Fruit fly (Drosophila melanogaster) whole organism, embryonic: ENCODE results near the gene CG17097.

Source experiments
- Abd-B ChIP-seq: fragments of 200-800 bp; sonication (Bioruptor generic); optimal IDR thresholded peaks from 2 replicates; lab custom pipeline; 2018; ENCODE audit warnings: missing biosample characterization, mild to moderate bottlenecking, missing genetic modification characterization, moderate library complexity
- Aef1 ChIP-seq: fragments of 200-800 bp; sonication (Bioruptor generic); IDR thresholded peaks from 3 replicates; pipeline ENCODE4 v1.3.6; 2022; ENCODE audit warnings: missing biosample characterization, missing genetic modification characterization
- Blimp-1 ChIP-seq: fragments of 200-800 bp; sonication (Bioruptor generic); optimal IDR thresholded peaks from 3 replicates; lab custom pipeline; 2018; ENCODE audit warnings: missing biosample characterization, missing genetic modification characterization, mild to moderate bottlenecking, moderate library complexity, missing genetic modification reagents
- CG10267 ChIP-seq: fragments of 200-800 bp; sonication (Bioruptor generic); optimal IDR thresholded peaks from 2 replicates; lab custom pipeline; 2018; ENCODE audit warnings: missing biosample characterization, mild to moderate bottlenecking, missing genetic modification characterization, moderate library complexity
- CG12659 ChIP-seq: fragments of 200-800 bp; sonication (Bioruptor generic); optimal IDR thresholded peaks from 3 replicates; lab custom pipeline; 2017; ENCODE audit warnings: mild to moderate bottlenecking, missing biosample characterization, missing genetic modification reagents, missing genetic modification characterization
- CG14014 ChIP-seq: fragments of 200-800 bp; sonication (Bioruptor generic); IDR thresholded peaks from 2 replicates; pipeline ENCODE4 v1.3.6; 2022; ENCODE audit warnings: missing biosample characterization, missing genetic modification characterization
- CG15514 ChIP-seq: fragments of 200-800 bp; sonication (Bioruptor generic); optimal IDR thresholded peaks from 3 replicates; lab custom pipeline; 2017; ENCODE audit warnings: missing biosample characterization, missing genetic modification characterization, mild to moderate bottlenecking, moderate library complexity, missing genetic modification reagents
- CG2120 ChIP-seq: fragments of 200-800 bp; sonication (Bioruptor generic); optimal IDR thresholded peaks from 3 replicates; lab custom pipeline; 2016; ENCODE audit warnings: missing biosample characterization, missing genetic modification characterization
- CG2202 ChIP-seq: fragments of 200-800 bp; sonication (Bioruptor generic); optimal IDR thresholded peaks from 2 replicates; lab custom pipeline; 2018; ENCODE audit warnings: missing biosample characterization, mild to moderate bottlenecking, missing genetic modification characterization
- CG32767 ChIP-seq: fragments of 200-800 bp; sonication (Bioruptor generic); IDR thresholded peaks from 2 replicates; pipeline ENCODE4 v1.3.6; 2022; ENCODE audit warnings: missing biosample characterization, missing genetic modification characterization
- CG3281 ChIP-seq: fragments of 200-800 bp; sonication (Bioruptor generic); optimal IDR thresholded peaks from 3 replicates; lab custom pipeline; 2017; ENCODE audit warnings: missing biosample characterization, mild to moderate bottlenecking, missing genetic modification characterization
- CG33557 ChIP-seq: fragments of 200-800 bp; sonication (Bioruptor generic); optimal IDR thresholded peaks from 2 replicates; lab custom pipeline; 2019; ENCODE audit warnings: missing biosample characterization, mild to moderate bottlenecking, missing genetic modification characterization, moderate library complexity
- CG3407 ChIP-seq: fragments of 200-800 bp; sonication (Bioruptor generic); optimal IDR thresholded peaks from 2 replicates; lab custom pipeline; 2018; ENCODE audit warnings: missing biosample characterization, mild to moderate bottlenecking, missing genetic modification characterization
- CG34422 ChIP-seq: fragments of 200-800 bp; sonication (Bioruptor generic); IDR thresholded peaks from 3 replicates; pipeline ENCODE4 v1.3.6; 2022; ENCODE audit warnings: missing biosample characterization, missing genetic modification characterization
- CG43689 ChIP-seq: fragments of 200-800 bp; sonication (Bioruptor generic); IDR thresholded peaks from 2 replicates; pipeline ENCODE4 v1.3.6; 2022; ENCODE audit warnings: missing biosample characterization, missing genetic modification characterization
- CG4404 ChIP-seq: fragments of 200-800 bp; sonication (Bioruptor generic); IDR thresholded peaks from 2 replicates; pipeline ENCODE4 v1.3.6; 2022; ENCODE audit warnings: missing biosample characterization, missing genetic modification characterization
- CG4707 ChIP-seq: fragments of 200-800 bp; sonication (Bioruptor generic); optimal IDR thresholded peaks from 2 replicates; lab custom pipeline; 2018; ENCODE audit warnings: missing biosample characterization, mild to moderate bottlenecking, missing genetic modification characterization, moderate library complexity
- CG6654 ChIP-seq: fragments of 200-800 bp; sonication (Bioruptor generic); optimal IDR thresholded peaks from 2 replicates; lab custom pipeline; 2017; ENCODE audit warnings: missing biosample characterization, mild to moderate bottlenecking, missing genetic modification characterization
- CG7271 ChIP-seq: fragments of 200-800 bp; sonication (Bioruptor generic); optimal IDR thresholded peaks from 2 replicates; lab custom pipeline; 2018; ENCODE audit warnings: missing biosample characterization, mild to moderate bottlenecking, missing genetic modification characterization, moderate library complexity
- CG8924 ChIP-seq: fragments of 200-800 bp; optimal IDR thresholded peaks from 3 replicates; lab custom pipeline; 2019; ENCODE audit warnings: missing biosample characterization, mild to moderate bottlenecking, missing genetic modification characterization, moderate library complexity
- CG8944 ChIP-seq: fragments of 200-800 bp; sonication (Bioruptor generic); optimal IDR thresholded peaks from 3 replicates; lab custom pipeline; 2016; ENCODE audit warnings: missing biosample characterization, missing genetic modification characterization
- HLH3B ChIP-seq: fragments of 200-800 bp; sonication (Bioruptor generic); IDR thresholded peaks from 2 replicates; pipeline ENCODE4 v1.3.6; 2022; ENCODE audit warnings: missing biosample characterization, missing genetic modification characterization
- Hmr ChIP-seq: fragments of 200-800 bp; sonication (Bioruptor generic); optimal IDR thresholded peaks from 3 replicates; lab custom pipeline; 2017; ENCODE audit warnings: mild to moderate bottlenecking, missing biosample characterization, missing genetic modification reagents, missing genetic modification characterization
- Hr51 ChIP-seq, 2 experiments: fragments of 200-800 bp; sonication (Bioruptor generic); optimal IDR thresholded peaks; 2 replicates in 1 of 2; 3 replicates in 1 of 2; lab custom pipeline; 2016 to 2018; ENCODE audit warnings: missing biosample characterization in 2 of 2, missing genetic modification characterization in 2 of 2, mild to moderate bottlenecking in 1 of 2, moderate library complexity in 1 of 2
- MBD-R2 ChIP-seq: fragments of 200-800 bp; sonication (Bioruptor generic); IDR thresholded peaks from 2 replicates; pipeline ENCODE4 v1.3.6; 2022; ENCODE audit warnings: missing biosample characterization, missing genetic modification characterization
- Oli ChIP-seq: fragments of 200-800 bp; sonication (Bioruptor generic); optimal IDR thresholded peaks from 2 replicates; lab custom pipeline; 2018; ENCODE audit warnings: missing biosample characterization, mild to moderate bottlenecking, missing genetic modification characterization, moderate library complexity
- PHDP ChIP-seq: fragments of 200-800 bp; sonication (Bioruptor generic); optimal IDR thresholded peaks from 3 replicates; lab custom pipeline; 2018; ENCODE audit warnings: missing biosample characterization, mild to moderate bottlenecking, missing genetic modification characterization, moderate library complexity
- Pdp1 ChIP-seq, 2 experiments: fragments of 200-800 bp; sonication (Bioruptor generic); optimal IDR thresholded peaks; 3 replicates each; lab custom pipeline; 2016; ENCODE audit warnings: missing biosample characterization in 2 of 2, missing genetic modification characterization in 2 of 2, mild to moderate bottlenecking in 1 of 2, moderate library complexity in 1 of 2
- Poxn ChIP-seq: fragments of 200-800 bp; sonication (Bioruptor generic); IDR thresholded peaks from 2 replicates; pipeline ENCODE4 v1.3.6; 2022; ENCODE audit warnings: missing biosample characterization, missing genetic modification characterization
- Ptx1 ChIP-seq: fragments of 200-800 bp; sonication (Bioruptor generic); IDR thresholded peaks from 2 replicates; pipeline ENCODE4 v1.3.6; 2022; ENCODE audit warnings: missing biosample characterization, missing genetic modification characterization
- Trl ChIP-seq, 3 experiments: fragments of >200 bp in 2 of 3; fragments of 200-800 bp in 1 of 3; sonication (Bioruptor generic) in 1 of 3; optimal IDR thresholded peaks; 2 replicates in 1 of 3; 3 replicates in 2 of 3; lab custom pipeline; 2016 to 2017; ENCODE audit warnings: missing biosample characterization in 1 of 3, missing genetic modification characterization in 1 of 3
- ase ChIP-seq: fragments of 200-800 bp; sonication (Bioruptor generic); IDR thresholded peaks from 3 replicates; pipeline ENCODE4 v1.3.6; 2022; ENCODE audit warnings: missing biosample characterization, missing genetic modification characterization
- ato ChIP-seq: fragments of 200-800 bp; sonication (Bioruptor generic); IDR thresholded peaks from 2 replicates; pipeline ENCODE4 v1.3.6; 2022; ENCODE audit warnings: missing biosample characterization, missing genetic modification characterization; ENCODE audit not compliant: partially characterized antibody
- crc ChIP-seq: fragments of 200-800 bp; sonication (Bioruptor generic); optimal IDR thresholded peaks from 2 replicates; lab custom pipeline; 2016; ENCODE audit warnings: missing biosample characterization, missing genetic modification characterization
- cwo ChIP-seq: fragments of 200-800 bp; sonication (Bioruptor generic); optimal IDR thresholded peaks from 3 replicates; lab custom pipeline; 2017; ENCODE audit warnings: missing biosample characterization, missing genetic modification characterization, mild to moderate bottlenecking, moderate library complexity, missing genetic modification reagents
- dan ChIP-seq: fragments of 200-800 bp; sonication (Bioruptor generic); IDR thresholded peaks from 2 replicates; pipeline ENCODE4 v1.3.6; 2022; ENCODE audit warnings: missing biosample characterization, missing genetic modification characterization
- dysf ChIP-seq: fragments of 200-800 bp; sonication (Bioruptor generic); IDR thresholded peaks from 3 replicates; pipeline ENCODE4 v1.3.6; 2022; ENCODE audit warnings: missing biosample characterization, missing genetic modification characterization
- gcm2 ChIP-seq: fragments of 200-800 bp; sonication (Bioruptor generic); optimal IDR thresholded peaks from 2 replicates; lab custom pipeline; 2016; ENCODE audit warnings: missing biosample characterization, missing genetic modification characterization
- grau ChIP-seq: fragments of 200-800 bp; optimal IDR thresholded peaks from 3 replicates; lab custom pipeline; 2019; ENCODE audit warnings: missing biosample characterization, mild to moderate bottlenecking, missing genetic modification characterization, moderate library complexity
- hkb ChIP-seq, 2 experiments: fragments of 200-800 bp in 1 of 2; fragments of >200 bp in 1 of 2; sonication (Bioruptor generic) in 1 of 2; IDR thresholded peaks in 1 of 2; optimal IDR thresholded peaks in 1 of 2; 2 replicates each; pipeline versions ENCODE4 v1.3.6 to Lab custom; 2017 to 2022; ENCODE audit warnings: missing biosample characterization in 1 of 2, missing genetic modification characterization in 1 of 2
- pan ChIP-seq, 4 experiments: fragments of >200 bp in 3 of 4; fragments of 200-800 bp in 1 of 4; sonication (Bioruptor generic) in 1 of 4; optimal IDR thresholded peaks in 3 of 4; IDR thresholded peaks in 1 of 4; 2 replicates each; pipeline versions ENCODE4 v1.3.6 to Lab custom; 2017 to 2022; ENCODE audit warnings: missing biosample characterization in 2 of 4, missing genetic modification characterization in 2 of 4, mixed read lengths in 1 of 4
- prd ChIP-seq, 3 experiments: fragments of >200 bp in 2 of 3; fragments of 200-800 bp in 1 of 3; sonication (Bioruptor generic) in 1 of 3; optimal IDR thresholded peaks in 2 of 3; IDR thresholded peaks in 1 of 3; 2 replicates in 2 of 3; 3 replicates in 1 of 3; pipeline versions ENCODE4 v1.3.6 to Lab custom; 2017 to 2022; ENCODE audit warnings: missing biosample characterization in 1 of 3, missing genetic modification characterization in 1 of 3
- scrt ChIP-seq: fragments of 200-800 bp; sonication (Bioruptor generic); optimal IDR thresholded peaks from 2 replicates; lab custom pipeline; 2018; ENCODE audit warnings: missing biosample characterization, mild to moderate bottlenecking, missing genetic modification characterization, moderate library complexity
- sd ChIP-seq: fragments of 200-800 bp; sonication (Bioruptor generic); optimal IDR thresholded peaks from 3 replicates; lab custom pipeline; 2018; ENCODE audit warnings: missing biosample characterization, mild to moderate bottlenecking, missing genetic modification characterization, moderate library complexity
- sens ChIP-seq: fragments of 200-800 bp; sonication (Bioruptor generic); peaks from one replicate; lab custom pipeline; 2016; ENCODE audit warnings: missing biosample characterization, missing genetic modification characterization
- sob ChIP-seq: fragments of 200-800 bp; sonication (Bioruptor generic); IDR thresholded peaks from 2 replicates; pipeline ENCODE4 v1.3.6; 2022; ENCODE audit warnings: missing biosample characterization, missing genetic modification characterization

CG17097 gene

DNA sequence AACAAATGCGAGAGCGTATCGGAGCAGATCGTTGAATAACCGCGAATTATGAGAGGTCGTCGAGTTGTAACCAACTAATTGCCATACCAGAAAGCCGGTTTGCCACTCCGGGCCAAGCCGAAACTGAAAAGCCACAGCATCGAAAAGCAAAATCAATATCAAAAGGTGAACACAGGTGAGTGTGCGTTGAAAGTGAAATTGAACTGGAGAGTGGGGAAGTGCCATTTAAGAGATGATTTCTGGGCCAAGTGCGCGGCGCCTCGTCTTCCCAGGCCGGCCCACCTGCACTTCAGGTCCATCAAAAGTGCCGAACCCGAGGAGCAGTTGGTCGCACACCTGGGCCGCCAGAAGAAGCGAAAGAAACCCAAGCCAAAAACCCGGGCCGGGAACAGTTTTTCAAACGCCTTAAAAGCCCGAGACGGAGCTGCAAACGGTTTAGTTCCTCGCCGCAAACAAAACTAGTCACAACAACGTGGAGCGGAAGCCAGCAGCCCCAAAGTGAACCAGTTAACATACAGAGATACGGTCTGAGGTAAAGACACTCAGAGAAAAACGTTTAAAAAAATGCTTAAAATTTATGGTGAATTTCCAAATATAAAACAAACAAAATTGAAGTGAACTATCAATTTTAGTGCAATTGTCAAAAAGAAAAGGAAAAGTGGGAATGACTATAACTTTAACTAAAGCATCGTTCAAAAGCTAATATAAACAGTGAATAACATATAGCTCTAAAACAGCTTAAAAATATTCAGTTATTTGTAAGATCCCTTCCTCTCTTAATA, 30.9 kb downstream of the CG17097 start, which contains the start of gene CG17104 (continued):
- TF ChIP-seq CG4404 (no peak), gcm2 (no peak), CG6654 (no peak), Aef1 (GFP tag; lab: Robert Waterston, UW) (peak; percentile 35; the same call in 1 of the 3 replicates), Poxn (GFP tag; lab: Robert Waterston, UW) (no peak), ato (GFP tag; lab: Robert Waterston, UW) (no peak), CG34422 (no peak), CG33557 (GFP tag; lab: Kevin White, UChicago) (no peak), Oli (tag; lab: Kevin White, UChicago) (peak; percentile 49), CG2120 (GFP tag; lab: Kevin White, UChicago) (peak; percentile 62), CG2202 (tag; lab: Kevin White, UChicago) (no peak), sens (GFP tag; lab: Kevin White, UChicago) (peak; percentile 69), hkb (optimal IDR thresholded peaks at IDR 0.05; lab: Kevin White, UChicago) (no peak), hkb (GFP tag; IDR thresholded peaks at IDR 0.05; lab: Robert Waterston, UW) (peak; percentile 49; the same call in 1 of the 2 replicates), CG14014 (0 out of 2 replicates have a peak, but pooled peaks have one; percentile 8), dan (GFP tag; lab: Robert Waterston, UW) (no peak), Ptx1 (GFP tag; lab: Robert Waterston, UW) (peak; percentile 36; the same call in 1 of the 2 replicates), CG15514 (GFP tag; lab: Kevin White, UChicago) (peak; percentile 60), CG12659 (GFP tag; lab: Kevin White, UChicago) (peak; percentile 33), Hr51 (GFP tag; optimal IDR thresholded peaks at IDR 0.05; lab: Kevin White, UChicago) (peak in 1 of 2 experiments; percentile 51), MBD-R2 (no peak), CG8944 (GFP tag; lab: Kevin White, UChicago) (no peak), CG43689 (GFP tag; lab: Robert Waterston, UW) (no peak), ase (GFP tag; lab: Robert Waterston, UW) (no peak), pan (optimal IDR thresholded peaks at IDR 0.05; lab: Kevin White, UChicago) (no peak), pan (GFP tag; optimal IDR thresholded peaks at IDR 0.05 in 1 of 2, IDR thresholded peaks at IDR 0.05 in 1 of 2) (peak in 1 of 2 experiments; percentile 32), CG8924 (peak; percentile 25), CG3407 (GFP tag; lab: Kevin White, UChicago) (no peak), scrt (GFP tag; lab: Kevin White, UChicago) (no peak), CG7271 (no peak), CG3281 (GFP tag; lab: Kevin White, UChicago) (peak; percentile 33), CG32767 (GFP tag; lab: Robert Waterston, UW) (no peak), CG10267 (tag; lab: Kevin White, UChicago) (peak; percentile 5), Blimp-1 (GFP tag; lab: Kevin White, UChicago) (peak; percentile 64), Trl (optimal IDR thresholded peaks at IDR 0.05; lab: Kevin White, UChicago) (no peak), Trl (GFP tag; optimal IDR thresholded peaks at IDR 0.05; lab: Kevin White, UChicago) (peak; percentile 9), Pdp1 (GFP tag; optimal IDR thresholded peaks at IDR 0.05; lab: Kevin White, UChicago) (peak in 1 of 2 experiments; percentile 7), Abd-B (no peak), sd (peak; percentile 35), cwo (GFP tag; lab: Kevin White, UChicago) (peak; percentile 7), grau (tag; lab: Kevin White, UChicago) (peak; percentile 56), prd (optimal IDR thresholded peaks at IDR 0.05; lab: Kevin White, UChicago) (no peak), prd (GFP tag; IDR thresholded peaks at IDR 0.05; lab: Robert Waterston, UW) (peak; percentile 23; the same call in 1 of the 3 replicates), crc (GFP tag; lab: Kevin White, UChicago) (peak; percentile 35), CG4707 (GFP tag; lab: Kevin White, UChicago) (no peak), HLH3B (GFP tag; lab: Robert Waterston, UW) (0 out of 2 replicates have a peak, but pooled peaks have one; percentile 28), Hmr (GFP tag; lab: Kevin White, UChicago) (peak; percentile 31), PHDP (tag; lab: Kevin White, UChicago) (peak; percentile 53), dysf (peak; percentile 43; the same call in 1 of the 3 replicates), sob (GFP tag; lab: Robert Waterston, UW) (no peak)
